Fruit fly (Drosophila melanogaster) Kc167 (cell line): Measurements from ENCODE around the gene SH3PX1.

ENCODE experiments used
- Sin3A ChIP-seq: fragments of >200 bp; optimal IDR thresholded peaks from 2 replicates; lab custom pipeline; 2018; ENCODE audit warnings: missing external identifiers
- h ChIP-seq: fragments of >200 bp; optimal IDR thresholded peaks from 3 replicates; lab custom pipeline; 2018; ENCODE audit warnings: missing external identifiers
- insv ChIP-seq: fragments of >200 bp; optimal IDR thresholded peaks from 3 replicates; lab custom pipeline; 2018; ENCODE audit warnings: missing external identifiers
- psq ChIP-seq: fragments of >200 bp; optimal IDR thresholded peaks from 2 replicates; lab custom pipeline; 2017; ENCODE audit warnings: missing external identifiers

- TF ChIP-seq Sin3A (no peak), psq (no peak), h (lab: Kevin White, UChicago) (no peak), insv (lab: Kevin White, UChicago) (no peak)
These were observed 18.0 kb downstream of the SH3PX1 start for dm6 chr3L:9695647-9696046.
